Worm (Caenorhabditis elegans) whole organism, L3 larva: ENCODE data around the gene K02D10.4.

Experiments
- R02D3.7 ChIP-seq: fragments of 150-350 bp; optimal IDR thresholded peaks from 2 replicates; lab custom pipeline; 2014; ENCODE audit warnings: missing biosample characterization, missing genetic modification characterization
- aly-2 ChIP-seq: fragments of 150-350 bp; optimal IDR thresholded peaks from 2 replicates; lab custom pipeline; 2014; ENCODE audit warnings: missing biosample characterization, missing genetic modification characterization
- ceh-82 ChIP-seq: fragments of 150-350 bp; optimal IDR thresholded peaks from 2 replicates; lab custom pipeline; 2014; ENCODE audit warnings: missing biosample characterization, missing genetic modification characterization
- elt-1 ChIP-seq: fragments of 150-350 bp; optimal IDR thresholded peaks from 2 replicates; lab custom pipeline; 2014; ENCODE audit warnings: missing biosample characterization, missing genetic modification characterization
- fkh-10 ChIP-seq: sonication (generic microtip); optimal IDR thresholded peaks from 2 replicates; lab custom pipeline; 2017; ENCODE audit warnings: missing biosample characterization, missing genetic modification reagents, missing genetic modification characterization
- lin-39 ChIP-seq: fragments of 150-350 bp; optimal IDR thresholded peaks from 2 replicates; lab custom pipeline; 2018; ENCODE audit warnings: missing biosample characterization, missing genetic modification reagents, missing genetic modification characterization
- nhr-237 ChIP-seq: fragments of 150-350 bp; optimal IDR thresholded peaks from 2 replicates; lab custom pipeline; 2014; ENCODE audit warnings: missing biosample characterization, missing genetic modification characterization
- nhr-43 ChIP-seq: sonication (generic microtip); optimal IDR thresholded peaks from 2 replicates; lab custom pipeline; 2016; ENCODE audit warnings: mild to moderate bottlenecking, missing genetic modification characterization, missing compliant biosample characterization; ENCODE audit not compliant: poor library complexity, severe bottlenecking
- nhr-77 ChIP-seq: fragments of 150-350 bp; optimal IDR thresholded peaks from 2 replicates; lab custom pipeline; 2014; ENCODE audit warnings: missing biosample characterization, missing genetic modification characterization
- skn-1 ChIP-seq: fragments of 150-350 bp; optimal IDR thresholded peaks from 2 replicates; lab custom pipeline; 2014; ENCODE audit warnings: missing biosample characterization, missing genetic modification characterization
- zag-1 ChIP-seq: fragments of 150-350 bp; optimal IDR thresholded peaks from 2 replicates; lab custom pipeline; 2014; ENCODE audit warnings: missing biosample characterization, missing genetic modification characterization
- ztf-11 ChIP-seq: fragments of 150-350 bp; optimal IDR thresholded peaks from 2 replicates; lab custom pipeline; 2014; ENCODE audit warnings: missing biosample characterization, missing genetic modification characterization

DNA sequence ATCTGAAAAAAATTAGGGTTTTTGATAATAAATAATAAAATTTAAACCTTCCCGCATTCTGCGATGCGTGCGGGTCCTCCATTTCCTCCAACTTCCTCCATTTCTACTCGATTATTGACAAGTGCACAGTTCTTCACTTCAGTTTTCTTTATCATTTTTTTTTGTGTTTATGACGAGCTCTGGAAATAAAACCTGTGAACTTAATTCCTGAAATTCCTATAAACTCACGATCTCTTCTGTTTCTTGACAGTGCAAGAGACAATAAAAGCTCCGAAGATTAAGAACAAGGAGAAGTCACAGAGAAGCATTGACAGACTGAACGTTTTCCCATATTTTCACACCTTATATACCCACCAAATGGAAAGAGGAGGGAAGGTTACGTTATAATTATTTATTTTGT, 8.0 kb downstream of the K02D10.4 start, which contains the start of gene K02D10.3:
- TF ChIP-seq nhr-43 (tag; lab: Kevin White, UChicago) (no peak), fkh-10 (GFP tag; lab: Kevin White, UChicago) (no peak), aly-2 (tag; lab: Kevin White, UChicago) (no peak), nhr-77 (tag; lab: Kevin White, UChicago) (no peak), nhr-237 (no peak), elt-1 (tag; lab: Kevin White, UChicago) (no peak), lin-39 (tag; lab: Kevin White, UChicago) (no peak), R02D3.7 (tag; lab: Kevin White, UChicago) (no peak), skn-1 (tag; lab: Kevin White, UChicago) (no peak), ceh-82 (tag; lab: Kevin White, UChicago) (no peak), zag-1 (tag; lab: Kevin White, UChicago) (no peak), ztf-11 (tag; lab: Kevin White, UChicago) (no peak)
